Fruit fly (Drosophila melanogaster): ENCODE measurements around the gene Dscam2.
A peak's percentile ranks its signal among the peaks of the same experiment; 100 is the strongest.

Dscam2 gene

DNA sequence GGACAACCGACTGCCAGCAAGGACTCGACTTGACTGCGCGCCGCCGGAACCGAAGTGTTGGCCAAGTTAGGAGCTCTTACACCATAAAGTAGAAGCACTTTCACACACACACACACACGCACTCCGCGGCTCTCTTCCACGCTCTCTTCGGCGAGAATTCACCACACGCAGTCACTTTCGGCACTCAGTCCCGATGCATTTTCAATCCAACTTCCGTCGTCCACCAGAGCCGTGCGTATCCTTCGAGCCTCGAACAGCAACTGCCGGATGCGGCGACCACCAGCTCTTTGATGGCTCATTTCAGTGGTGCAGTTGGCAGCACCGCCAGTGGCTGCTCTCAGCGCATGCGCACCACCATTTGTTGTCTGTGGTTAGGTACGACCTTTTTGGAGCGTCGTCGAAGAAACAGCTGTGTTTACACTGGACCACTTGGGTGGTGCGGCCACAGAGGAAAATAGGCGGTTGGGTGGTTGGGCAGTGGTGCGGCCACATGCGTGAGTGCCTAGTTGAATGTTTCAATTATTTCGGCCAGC, at the start of gene Dscam2:
Gene Dscam2, minus strand, starts transcription at position 264 of the 533 bp plus-strand sequence.
- TF ChIP-seq noc (tag; optimal IDR thresholded peaks at IDR 0.05) = no peak

DNA sequence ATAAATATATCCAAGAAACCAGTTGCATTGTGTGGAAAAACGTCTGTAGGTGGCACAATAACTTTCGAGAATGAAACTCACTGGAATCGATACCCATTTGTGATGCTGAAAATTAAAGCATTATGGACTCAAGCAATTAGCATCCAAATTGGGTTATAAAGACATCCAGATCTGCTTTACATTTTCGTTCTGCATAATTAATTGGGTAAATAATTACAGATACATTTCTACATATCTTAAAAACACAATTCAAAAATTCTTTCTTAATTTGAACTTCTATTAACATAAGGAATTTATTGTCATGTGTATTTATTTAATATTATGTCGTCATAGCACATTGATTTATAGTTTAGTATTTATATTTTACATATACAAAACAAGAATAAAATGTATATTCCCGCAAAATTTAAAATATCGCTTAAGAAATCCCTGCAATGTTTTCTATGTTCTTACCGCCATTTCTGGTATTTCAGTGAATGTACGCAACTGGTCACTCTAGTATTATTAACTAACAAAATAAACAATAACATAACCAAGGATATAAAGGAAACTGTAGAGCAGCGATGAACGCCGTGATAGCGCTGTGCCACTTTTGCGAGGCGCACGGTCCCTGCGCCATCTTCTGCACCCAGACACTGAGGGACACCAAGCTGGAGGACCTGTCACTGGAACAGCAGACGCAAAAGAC, 48.5 kb upstream of the Dscam2 start, which contains the start of the genes CG14829 and BHD:
Gene CG14829, minus strand, starts transcription at position 51 of the 688 bp plus-strand sequence.
Gene BHD, plus strand, starts transcription at position 471 of the 688 bp plus-strand sequence.
- TF ChIP-seq noc (tag; optimal IDR thresholded peaks at IDR 0.05) = no peak

DNA sequence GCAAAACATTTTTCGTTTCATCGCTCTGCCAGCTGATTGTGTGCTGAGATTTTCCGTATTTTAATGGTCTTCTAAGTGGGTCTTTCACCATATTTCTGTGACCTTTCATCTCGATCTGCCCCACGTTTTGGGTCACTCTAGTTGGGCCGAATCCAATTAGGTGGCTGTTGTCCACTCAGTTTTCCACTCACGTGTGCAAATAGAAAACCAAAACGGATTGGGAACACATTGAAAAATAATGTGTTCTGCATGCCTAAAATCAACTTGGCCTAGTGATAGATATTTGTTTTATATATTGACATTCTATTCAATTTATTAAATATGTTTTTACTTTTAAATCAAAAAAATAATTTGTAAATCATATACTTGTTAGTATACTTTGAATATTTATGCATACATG, 44.5 kb upstream of the Dscam2 start, which contains the start of gene CG14826:
Gene CG14826, plus strand, starts transcription at position 301 of the 400 bp plus-strand sequence.
- no peak for TF ChIP-seq noc (tag; optimal IDR thresholded peaks at IDR 0.05)

DNA sequence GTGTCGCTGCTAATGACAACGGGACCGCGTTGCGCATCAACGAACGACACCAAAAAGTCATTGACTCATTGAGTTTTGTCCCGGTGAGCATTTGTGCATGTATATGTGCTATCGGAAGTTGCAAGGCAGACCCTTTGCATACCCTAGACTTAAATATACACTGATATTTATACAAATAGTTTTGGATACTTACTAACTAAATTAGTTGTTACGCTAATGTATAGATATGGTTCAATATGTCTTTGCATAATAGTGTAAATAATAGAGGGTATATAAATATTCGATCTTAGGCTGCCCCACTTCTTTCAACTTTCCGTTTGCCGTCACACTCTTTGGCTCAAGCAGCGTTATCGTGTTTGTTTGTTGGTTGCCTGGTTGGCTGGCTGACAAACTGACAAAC, 1.5 kb upstream of the Dscam2 start:
- TF ChIP-seq noc (tag; optimal IDR thresholded peaks at IDR 0.05) = no peak

DNA sequence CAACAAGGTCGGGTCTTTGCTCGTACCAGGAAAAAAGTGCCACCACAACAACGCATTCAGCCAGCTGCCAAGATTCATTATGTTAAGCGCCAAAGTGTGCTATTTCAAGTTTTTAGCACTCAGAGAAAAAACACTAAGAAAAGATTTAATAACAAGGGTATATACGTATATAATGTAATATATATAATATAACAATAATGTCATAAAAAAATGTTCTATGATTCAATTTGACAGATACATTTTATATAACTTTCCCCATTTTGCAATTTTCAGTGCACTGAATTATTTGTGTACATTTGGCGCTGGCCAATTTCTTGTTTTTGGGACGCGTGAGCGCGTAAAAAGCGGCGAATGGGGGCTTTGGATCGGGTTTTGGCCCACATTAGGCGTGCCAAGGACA, 766 bp upstream of the Dscam2 start:
- TF ChIP-seq noc (tag; optimal IDR thresholded peaks at IDR 0.05) = no peak

DNA sequence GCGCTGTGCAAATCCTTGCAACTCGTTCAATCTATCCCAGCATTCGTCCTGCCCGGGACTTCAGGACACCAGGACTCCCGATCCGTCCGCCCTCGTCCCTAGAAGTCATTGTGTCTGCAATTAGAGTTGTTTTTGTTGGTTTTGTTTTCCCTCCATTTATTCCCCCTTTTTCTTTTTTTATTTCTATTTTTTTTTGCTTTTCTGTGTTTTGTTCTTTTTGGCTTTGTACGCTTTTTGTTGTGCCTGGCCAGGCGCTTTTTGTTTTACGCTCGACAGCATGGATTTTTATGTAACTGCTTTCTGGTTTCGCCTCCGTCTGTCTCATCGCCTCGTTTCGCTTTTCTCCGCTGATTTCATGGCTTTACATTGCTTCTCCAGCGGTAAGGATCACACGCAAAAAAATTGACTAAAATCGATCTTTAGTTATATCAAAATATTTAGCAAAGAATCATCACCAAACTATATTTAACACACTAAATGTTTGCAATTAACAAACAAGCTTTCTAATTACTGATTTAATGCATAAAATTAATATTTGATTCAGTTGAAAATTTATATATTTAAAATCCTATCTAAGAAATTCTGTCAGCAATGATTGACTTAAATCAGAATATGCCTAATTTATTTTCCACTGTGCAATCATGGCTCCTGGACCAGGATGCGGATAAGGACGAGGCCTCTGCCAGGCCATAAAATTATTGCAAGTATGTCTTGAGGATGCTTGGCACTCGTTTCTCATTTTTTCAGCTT, 4.8 kb downstream of the Dscam2 start:
- TF ChIP-seq noc (tag; optimal IDR thresholded peaks at IDR 0.05) = no peak

DNA sequence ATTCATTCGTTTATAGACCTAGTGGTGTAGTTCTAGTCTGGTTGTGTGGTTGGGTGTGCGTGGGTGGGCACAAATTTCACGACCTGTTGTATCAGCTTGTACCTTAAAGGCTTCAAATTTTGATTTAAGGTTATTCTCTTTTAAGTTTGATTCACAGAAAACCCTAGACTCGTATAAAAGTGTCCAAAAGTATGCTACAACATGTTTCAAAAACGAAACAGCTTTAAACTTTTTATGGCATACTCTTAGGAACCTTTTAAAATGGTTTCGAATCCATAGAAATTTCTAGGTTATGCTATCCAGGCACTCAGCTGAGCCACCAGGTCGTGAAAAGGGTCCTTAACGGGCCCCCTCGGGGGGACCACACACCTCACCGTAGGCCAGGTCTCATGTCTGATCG, 27.8 kb downstream of the Dscam2 start:
- no peak for TF ChIP-seq noc (tag; optimal IDR thresholded peaks at IDR 0.05)

DNA sequence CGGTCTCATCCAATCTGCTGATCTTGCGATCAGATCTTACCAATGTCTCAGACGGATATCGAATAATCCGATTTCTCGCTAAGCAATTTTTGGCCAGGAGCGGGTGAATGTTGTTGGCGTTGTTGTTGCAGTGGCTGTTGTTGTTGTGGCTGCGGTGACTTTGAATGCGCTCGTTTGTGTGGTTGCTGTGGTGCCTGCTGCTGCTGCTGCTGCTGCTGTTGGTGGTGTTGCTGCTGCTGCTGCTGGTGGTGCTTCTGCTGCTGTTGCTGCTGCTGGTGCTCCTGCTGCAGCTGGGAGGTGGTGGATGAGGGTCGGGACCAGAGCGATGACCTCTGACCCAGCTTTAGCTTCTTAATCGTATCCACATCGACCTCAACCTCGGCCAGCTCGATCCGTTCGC, 28.4 kb downstream of the Dscam2 start:
- TF ChIP-seq noc (tag; optimal IDR thresholded peaks at IDR 0.05) = no peak

DNA sequence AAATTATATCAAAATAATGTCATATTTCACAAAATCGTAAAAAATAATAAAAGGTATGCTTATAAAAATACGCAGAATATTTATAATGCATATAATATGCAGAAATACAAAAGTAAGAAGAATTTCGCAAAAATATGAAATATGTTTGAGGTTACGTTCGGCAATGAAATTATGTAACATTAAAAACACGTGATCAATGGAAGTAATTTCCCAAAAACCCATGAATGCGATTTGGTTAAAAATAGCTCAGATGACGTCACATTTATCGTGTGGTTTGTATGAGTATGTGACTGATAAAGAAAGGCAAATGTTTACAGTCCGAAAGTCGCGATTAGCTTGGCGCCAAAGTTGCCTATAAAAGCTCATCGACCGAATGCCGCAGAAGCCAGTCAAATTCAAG, 32.0 kb downstream of the Dscam2 start, which contains the start of gene CG8620:
Gene CG8620, plus strand, starts transcription at position 387 of the 400 bp plus-strand sequence.
- no peak for TF ChIP-seq noc (tag; optimal IDR thresholded peaks at IDR 0.05)

DNA sequence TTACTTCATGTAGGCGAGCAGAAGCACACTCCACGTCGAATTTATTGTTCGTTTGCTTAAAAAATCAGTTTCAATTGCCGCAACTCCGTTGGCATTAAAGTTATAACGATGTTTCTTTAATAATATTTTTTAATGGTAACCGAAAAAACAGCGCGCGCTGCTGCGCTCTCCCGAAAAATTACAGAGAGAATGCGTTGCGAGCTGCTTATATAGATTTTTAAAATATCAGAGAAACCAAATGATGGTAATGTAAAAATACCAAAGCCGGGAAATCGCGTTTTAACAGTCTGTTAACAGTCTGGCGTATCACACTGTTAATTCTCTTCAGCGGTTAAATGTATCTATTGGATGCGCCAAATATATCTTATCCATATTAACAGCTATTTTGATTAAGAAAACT, 32.8 kb downstream of the Dscam2 start, which contains the start of gene corn:
Gene corn, minus strand, starts transcription at position 184 of the 400 bp plus-strand sequence.
- TF ChIP-seq noc (tag; optimal IDR thresholded peaks at IDR 0.05) = no peak

DNA sequence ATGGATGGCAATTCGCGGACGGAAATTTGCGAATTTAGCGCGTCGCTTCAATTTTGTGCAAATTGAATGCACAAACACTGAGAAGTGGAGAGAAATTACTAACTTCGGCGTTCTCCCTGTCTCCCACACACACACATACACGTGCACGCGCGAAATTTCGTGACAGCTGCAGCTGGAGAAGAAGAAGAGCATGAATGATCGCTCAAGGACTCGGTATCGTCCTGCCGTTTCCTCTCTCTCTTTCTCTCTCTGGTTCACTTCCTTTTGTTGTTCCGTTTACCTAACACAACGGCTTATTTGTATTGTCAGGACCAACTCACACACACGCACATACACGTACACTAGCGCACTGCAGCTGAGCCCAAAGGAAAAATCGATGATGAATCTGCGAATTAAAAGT, 33.5 kb downstream of the Dscam2 start:
- no peak for TF ChIP-seq noc (tag; optimal IDR thresholded peaks at IDR 0.05)

DNA sequence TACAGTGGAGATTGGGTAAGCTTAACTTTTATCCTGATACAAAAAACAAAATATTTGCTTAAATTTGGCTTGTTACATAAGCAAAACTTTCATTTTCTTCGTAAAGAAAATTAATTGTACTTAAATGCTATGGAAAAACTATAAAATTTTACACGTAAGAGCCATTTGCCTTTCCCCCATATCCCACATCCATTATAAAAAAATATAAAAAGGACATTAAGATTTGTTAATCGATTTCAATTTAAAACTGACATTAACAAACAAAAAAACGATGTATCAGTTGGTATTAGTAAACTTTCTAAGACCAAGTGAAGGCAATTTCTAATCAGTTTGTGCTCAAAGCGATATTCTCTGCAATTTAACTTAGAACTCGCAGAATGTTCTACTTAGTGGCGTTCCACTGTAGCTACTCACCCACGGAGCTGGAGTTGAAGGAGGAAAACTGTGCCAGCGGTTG, 34.2 kb downstream of the Dscam2 start:
- peak; percentile 25 for TF ChIP-seq noc (tag; optimal IDR thresholded peaks at IDR 0.05)

DNA sequence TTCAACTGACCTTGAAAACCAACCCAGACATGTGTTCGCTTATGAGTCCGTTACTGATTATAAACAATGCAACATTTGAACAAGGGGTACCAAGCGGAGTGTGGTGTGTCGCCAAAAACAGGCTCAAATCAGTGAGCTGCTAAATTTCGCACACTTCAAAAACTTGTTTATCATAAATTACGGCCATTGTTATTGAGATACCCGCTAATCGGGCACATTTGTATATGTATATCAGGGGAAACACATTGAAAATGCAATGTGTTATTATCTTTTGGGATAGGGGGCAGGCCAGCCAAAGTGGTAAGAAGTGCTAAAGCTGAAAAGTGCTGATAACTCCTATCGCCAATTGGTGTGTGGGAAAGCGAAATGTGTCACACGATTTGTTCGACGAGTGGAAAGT, 35.5 kb downstream of the Dscam2 start:
- no peak for TF ChIP-seq noc (tag; optimal IDR thresholded peaks at IDR 0.05)

DNA sequence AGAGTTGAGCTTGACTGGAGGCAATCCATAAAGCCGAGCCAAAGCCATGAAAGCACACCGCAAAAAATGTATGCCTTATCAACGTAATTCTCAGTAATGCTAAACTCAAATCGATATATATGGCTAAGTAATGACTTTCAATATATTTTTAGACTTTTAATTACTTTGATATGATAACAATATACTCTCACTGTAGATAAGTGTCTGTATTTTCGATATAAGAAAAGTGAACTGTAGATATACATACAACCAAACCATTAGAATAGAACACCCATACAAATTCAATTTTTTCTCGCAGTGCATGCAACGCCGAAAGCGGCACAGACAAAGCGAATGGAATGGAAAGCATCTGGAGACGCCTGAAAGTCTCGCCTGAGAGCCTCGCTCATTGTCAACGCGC, 36.1 kb downstream of the Dscam2 start:
- peak; percentile 9 for TF ChIP-seq noc (tag; optimal IDR thresholded peaks at IDR 0.05)

DNA sequence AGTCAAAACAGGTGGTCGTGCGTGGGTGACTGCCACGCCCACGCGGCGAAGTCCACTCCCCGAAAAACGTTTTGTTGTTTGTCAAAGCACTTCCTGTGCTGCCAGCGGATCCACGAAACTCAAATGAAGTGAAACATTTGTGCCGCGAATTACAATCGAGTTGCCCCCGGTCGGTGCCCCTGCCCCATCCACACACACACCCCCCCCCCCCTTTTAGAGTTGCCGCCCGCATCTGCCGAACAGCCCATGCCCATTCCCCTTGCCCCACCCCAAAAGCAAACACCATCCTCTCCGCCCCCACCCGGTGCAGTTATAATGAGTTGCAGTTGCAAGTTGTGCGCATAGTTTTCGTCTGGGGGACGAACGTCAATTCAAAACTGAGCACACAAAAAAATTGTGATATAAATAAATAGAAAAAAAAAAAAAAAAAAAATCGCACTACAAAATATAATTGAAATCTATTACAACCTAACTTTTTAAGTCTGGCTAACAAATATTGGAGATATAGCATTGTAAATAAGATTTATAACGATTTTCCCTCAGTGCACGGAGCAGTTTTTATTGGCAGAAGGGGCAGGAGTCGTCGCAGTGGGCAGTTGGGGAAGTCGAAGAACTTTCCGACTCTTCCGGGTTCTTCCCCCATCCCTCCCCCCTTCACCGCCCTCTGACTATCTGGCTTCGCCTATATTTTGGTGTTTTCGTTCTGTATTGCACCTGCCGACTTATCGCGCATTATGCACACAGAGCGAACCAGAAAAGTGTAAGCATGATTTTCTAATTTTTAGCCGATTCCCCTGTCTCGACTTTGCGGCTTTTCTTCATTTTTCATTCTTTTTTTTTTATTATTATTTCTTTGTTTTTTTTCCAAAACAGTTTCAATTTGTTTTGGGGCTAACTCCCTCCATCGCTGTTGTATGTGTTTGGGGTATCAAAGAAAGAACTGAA, 37.9 kb downstream of the Dscam2 start:
- TF ChIP-seq noc (tag; optimal IDR thresholded peaks at IDR 0.05) = no peak
